Worm (Caenorhabditis elegans) whole organism, late embryonic: Measurements from ENCODE around the gene F32D8.13.

ENCODE experiments used
- pha-4 ChIP-seq: fragments of 150-350 bp; optimal IDR thresholded peaks from 2 replicates; lab custom pipeline; 2018; ENCODE audit warnings: missing biosample characterization, missing genetic modification reagents, missing genetic modification characterization
- unc-42 ChIP-seq: sonication (generic microtip); optimal IDR thresholded peaks from 2 replicates; lab custom pipeline; 2016; ENCODE audit warnings: missing genotype, missing genetic modification characterization, missing compliant biosample characterization

DNA sequence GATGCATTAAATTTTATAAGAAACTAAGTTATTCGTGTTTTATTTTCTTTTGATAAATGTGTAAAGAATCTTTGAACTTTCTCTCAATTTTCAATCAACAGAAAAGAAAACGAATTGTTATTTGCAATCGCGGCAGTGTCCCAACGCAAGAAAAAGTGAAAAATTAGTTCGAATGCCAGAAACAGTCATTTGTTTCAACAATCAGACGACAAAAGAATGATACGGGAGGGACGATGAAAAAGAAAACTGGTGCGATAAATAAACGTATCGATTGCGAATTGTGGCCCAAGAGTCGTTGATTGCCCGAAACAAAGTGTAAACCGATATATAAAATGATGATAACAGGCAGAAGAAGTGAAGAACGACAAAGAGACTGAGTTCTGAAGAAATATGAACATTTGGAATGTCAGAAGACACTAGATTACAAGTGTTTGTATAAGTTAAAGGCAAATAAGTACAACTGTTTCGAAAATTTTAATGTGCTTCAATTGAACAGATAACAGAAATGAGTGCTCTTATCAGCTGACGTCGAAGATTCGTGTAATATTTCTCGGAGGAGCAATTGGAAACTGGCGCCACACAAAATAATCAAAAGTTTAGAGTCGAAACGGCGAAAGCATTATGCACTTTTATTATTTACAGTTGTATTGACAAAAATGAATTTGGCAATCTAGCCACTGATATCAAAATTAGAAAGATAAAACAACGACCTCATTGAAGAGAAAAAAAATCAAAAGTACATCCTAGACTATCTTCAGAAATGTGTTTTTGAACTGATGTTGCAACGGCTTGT, 18.3 kb downstream of the F32D8.13 start:
- TF ChIP-seq pha-4: no peak
- no peak for TF ChIP-seq unc-42 (tag; lab: Kevin White, UChicago)
